Fruit fly (Drosophila melanogaster): ENCODE data around the gene tara.

Gene tara

dm6 chr3R:16214474-16215318 is 10.8 kb upstream of the tara start (continued):
- TF ChIP-seq CG12391 (tag; optimal IDR thresholded peaks at IDR 0.05) (peak; percentile 45), PHDP (tag; optimal IDR thresholded peaks at IDR 0.05) (peak; percentile 31), cwo (GFP tag; optimal IDR thresholded peaks at IDR 0.05) (peak; percentile 22), Hand (GFP tag; optimal IDR thresholded peaks at IDR 0.05) (peak; percentile 12), D (optimal IDR thresholded peaks at IDR 0.05) (no peak), D (GFP tag; optimal IDR thresholded peaks at IDR 0.05) (no peak), CG17912 (GFP tag; optimal IDR thresholded peaks at IDR 0.05) (no peak), ssp (GFP tag; IDR thresholded peaks at IDR 0.05) (no peak), CG17385 (GFP tag; optimal IDR thresholded peaks at IDR 0.05) (peak; percentile 29), CG13775 (GFP tag; optimal IDR thresholded peaks at IDR 0.05) (peak; percentile 14), CG8924 (tag; optimal IDR thresholded peaks at IDR 0.05) (peak; percentile 34), Xbp1 (GFP tag; optimal IDR thresholded peaks at IDR 0.05) (peak; percentile 41), Xrp1 (GFP tag; IDR thresholded peaks at IDR 0.05) (no peak), CG10979 (tag; optimal IDR thresholded peaks at IDR 0.05) (peak; percentile 11), D19B (GFP tag; optimal IDR thresholded peaks at IDR 0.05) (peak; percentile 6), CG7839 (tag; optimal IDR thresholded peaks at IDR 0.05) (peak; percentile 49), CG17359 (tag; optimal IDR thresholded peaks at IDR 0.05) (peak; percentile 8), CG13894 (tag; optimal IDR thresholded peaks at IDR 0.05) (peak; percentile 71), CG9727 (GFP tag; optimal IDR thresholded peaks at IDR 0.05) (peak; percentile 62), h (optimal IDR thresholded peaks at IDR 0.05) (no peak), CG2120 (GFP tag; optimal IDR thresholded peaks at IDR 0.05) (peak; percentile 62), ara (GFP tag; IDR thresholded peaks at IDR 0.05) (0 out of 2 replicates have a peak, but pooled peaks have one; percentile 30), az2 (GFP tag; optimal IDR thresholded peaks at IDR 0.05) (peak; percentile 29), CG12104 (GFP tag; optimal IDR thresholded peaks at IDR 0.05) (peak; percentile 59), ERR (GFP tag; optimal IDR thresholded peaks at IDR 0.05) (no peak), sug (tag; optimal IDR thresholded peaks at IDR 0.05) (no peak), Nf-YA (GFP tag; IDR thresholded peaks at IDR 0.05) (peak; percentile 16; the same call in 1 of the 2 replicates), CG2678 (tag; optimal IDR thresholded peaks at IDR 0.05) (peak; percentile 72), CG6854 (GFP tag; optimal IDR thresholded peaks at IDR 0.05) (peak; percentile 41), CG14014 (GFP tag; IDR thresholded peaks at IDR 0.05) (peak; percentile 10; the same call in 1 of the 2 replicates), hbn (GFP tag; IDR thresholded peaks at IDR 0.05; ENCODE audit: partially characterized antibody) (no peak), abd-A (tag; optimal IDR thresholded peaks at IDR 0.05) (peak; percentile 8), CG17361 (GFP tag; IDR thresholded peaks at IDR 0.05) (peak; percentile 80), CG4730 (GFP tag; IDR thresholded peaks at IDR 0.05) (no peak), cg (GFP tag; optimal IDR thresholded peaks at IDR 0.05) (peak; percentile 36), sens (GFP tag) (peak; percentile 60), dmrt99B (tag; optimal IDR thresholded peaks at IDR 0.05) (peak; percentile 50), NfI (GFP tag; optimal IDR thresholded peaks at IDR 0.05) (peak; percentile 30), pho (GFP tag; optimal IDR thresholded peaks at IDR 0.05) (peak; percentile 9), Sox100B (GFP tag; optimal IDR thresholded peaks at IDR 0.05) (peak; percentile 61), odd (GFP tag; optimal IDR thresholded peaks at IDR 0.05) (peak; percentile 32), Sox102F (GFP tag; optimal IDR thresholded peaks at IDR 0.05) (peak; percentile 42), Asciz (GFP tag; optimal IDR thresholded peaks at IDR 0.05) (peak; percentile 18), CG13424 (tag; optimal IDR thresholded peaks at IDR 0.05) (peak; percentile 40), CG7372 (GFP tag; IDR thresholded peaks at IDR 0.05) (0 out of 2 replicates have a peak, but pooled peaks have one; percentile 10), CG8388 (GFP tag; optimal IDR thresholded peaks at IDR 0.05) (no peak), CG30020 (tag; optimal IDR thresholded peaks at IDR 0.05) (no peak), CG2712 (tag; optimal IDR thresholded peaks at IDR 0.05) (peak; percentile 23), CG7556 (GFP tag; optimal IDR thresholded peaks at IDR 0.05) (peak; percentile 87)
